Fruit fly (Drosophila melanogaster) whole organism, adult: ENCODE data around the gene Skel.

Experiments
- CG11617 ChIP-seq: fragments of 200-800 bp; sonication (Bioruptor generic); optimal IDR thresholded peaks from 2 replicates; lab custom pipeline; 2017; ENCODE audit warnings: mild to moderate bottlenecking, missing biosample characterization, missing genetic modification reagents, missing genetic modification characterization
- CG12768 ChIP-seq: fragments of 200-800 bp; sonication (Bioruptor generic); optimal IDR thresholded peaks from 2 replicates; lab custom pipeline; 2017; ENCODE audit warnings: missing biosample characterization, missing genetic modification characterization, mild to moderate bottlenecking, moderate library complexity, missing genetic modification reagents
- CG14711 ChIP-seq: fragments of 200-800 bp; sonication (Bioruptor generic); optimal IDR thresholded peaks from 2 replicates; lab custom pipeline; 2018; ENCODE audit warnings: missing biosample characterization, mild to moderate bottlenecking, missing genetic modification characterization, moderate library complexity
- CG1620 ChIP-seq: fragments of 200-800 bp; sonication (Bioruptor generic); optimal IDR thresholded peaks from 2 replicates; lab custom pipeline; 2016; ENCODE audit warnings: missing biosample characterization, missing genetic modification characterization
- CG33017 ChIP-seq: fragments of 200-800 bp; sonication (Bioruptor generic); optimal IDR thresholded peaks from 2 replicates; lab custom pipeline; 2018; ENCODE audit warnings: missing biosample characterization, mild to moderate bottlenecking, missing genetic modification characterization, moderate library complexity
- CG5204 ChIP-seq: fragments of 200-800 bp; sonication (Bioruptor generic); optimal IDR thresholded peaks from 2 replicates; lab custom pipeline; 2016; ENCODE audit warnings: missing biosample characterization, missing genetic modification characterization
- CG7045 ChIP-seq: fragments of 200-800 bp; sonication (Bioruptor generic); optimal IDR thresholded peaks from 2 replicates; lab custom pipeline; 2017; ENCODE audit warnings: missing biosample characterization, mild to moderate bottlenecking, missing genetic modification characterization
- CG7101 ChIP-seq: fragments of 200-800 bp; sonication (Bioruptor generic); optimal IDR thresholded peaks from 2 replicates; lab custom pipeline; 2018; ENCODE audit warnings: missing biosample characterization, mild to moderate bottlenecking, missing genetic modification characterization, moderate library complexity
- Clk ChIP-seq: fragments of 200-800 bp; sonication (Bioruptor generic); optimal IDR thresholded peaks from 2 replicates; lab custom pipeline; 2017; ENCODE audit warnings: missing biosample characterization, missing genetic modification characterization
- Crg-1 ChIP-seq: fragments of 200-800 bp; sonication (Bioruptor generic); optimal IDR thresholded peaks from 2 replicates; lab custom pipeline; 2016; ENCODE audit warnings: missing biosample characterization, missing genetic modification characterization
- Hr96 ChIP-seq: fragments of 200-800 bp; sonication (Bioruptor generic); optimal IDR thresholded peaks from 2 replicates; lab custom pipeline; 2016; ENCODE audit warnings: missing biosample characterization, missing genetic modification characterization
- Mnt ChIP-seq: fragments of 200-800 bp; sonication (Bioruptor generic); optimal IDR thresholded peaks from 2 replicates; lab custom pipeline; 2016; ENCODE audit warnings: missing biosample characterization, mild to moderate bottlenecking, missing genetic modification characterization
- bab1 ChIP-seq: fragments of 200-800 bp; sonication (Bioruptor generic); optimal IDR thresholded peaks from 3 replicates; lab custom pipeline; 2019; ENCODE audit warnings: missing biosample characterization, mild to moderate bottlenecking, missing genetic modification characterization, moderate library complexity
- cic ChIP-seq: fragments of 200-800 bp; sonication (Bioruptor generic); optimal IDR thresholded peaks from 2 replicates; lab custom pipeline; 2017; ENCODE audit warnings: missing biosample characterization, mild to moderate bottlenecking, missing genetic modification characterization, moderate library complexity
- cnc ChIP-seq, 2 experiments: fragments of >200 bp; optimal IDR thresholded peaks; 2 replicates each; lab custom pipeline; 2017
- kay ChIP-seq: fragments of 200-800 bp; sonication (Bioruptor generic); peaks from one replicate; lab custom pipeline; 2016; ENCODE audit warnings: missing biosample characterization, missing genetic modification characterization, borderline replicate concordance
- ovo ChIP-seq: fragments of 200-800 bp; sonication (Bioruptor generic); optimal IDR thresholded peaks from 2 replicates; lab custom pipeline; 2016; ENCODE audit warnings: missing biosample characterization, missing genetic modification characterization
- pad ChIP-seq: fragments of 200-800 bp; sonication (Bioruptor generic); optimal IDR thresholded peaks from 3 replicates; lab custom pipeline; 2017; ENCODE audit warnings: missing biosample characterization, missing genetic modification characterization, mild to moderate bottlenecking, moderate library complexity, missing genetic modification reagents
- tj ChIP-seq: fragments of 200-800 bp; sonication (Bioruptor generic); optimal IDR thresholded peaks from 3 replicates; lab custom pipeline; 2017; ENCODE audit warnings: missing biosample characterization, mild to moderate bottlenecking, missing genetic modification characterization, moderate library complexity
- toe ChIP-seq: fragments of 200-800 bp; sonication (Bioruptor generic); optimal IDR thresholded peaks from 2 replicates; lab custom pipeline; 2016; ENCODE audit warnings: missing biosample characterization, missing genetic modification characterization

Gene Skel

DNA sequence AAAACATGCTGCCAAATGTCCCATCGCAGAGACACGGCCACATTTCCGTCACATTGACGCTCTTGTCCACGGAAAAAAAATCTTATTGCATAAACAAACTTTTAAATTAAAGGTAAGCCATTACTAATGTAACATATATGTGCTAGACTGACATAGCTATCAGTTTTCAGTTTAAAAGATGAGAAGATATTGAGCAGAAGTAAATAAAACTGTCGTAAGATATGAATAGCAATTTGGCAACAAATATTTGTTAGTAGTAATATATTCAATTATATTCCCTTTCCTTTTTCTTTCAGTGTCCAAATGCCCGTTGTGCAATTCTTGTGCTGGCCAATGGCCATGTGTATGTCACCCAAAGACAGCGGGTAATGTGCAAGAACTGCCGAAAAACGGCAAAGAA lies 28.0 kb upstream of the Skel start:
- TF ChIP-seq Mnt (GFP tag; lab: Kevin White, UChicago) (no peak), ovo (no peak), Hr96 (no peak), CG14711 (no peak), bab1 (GFP tag; lab: Kevin White, UChicago) (no peak), kay (GFP tag; lab: Kevin White, UChicago) (no peak), Clk (GFP tag; lab: Kevin White, UChicago) (no peak), tj (GFP tag; lab: Kevin White, UChicago) (no peak), CG7101 (tag; lab: Kevin White, UChicago) (no peak), Crg-1 (GFP tag; lab: Kevin White, UChicago) (no peak), toe (GFP tag; lab: Kevin White, UChicago) (no peak), CG5204 (GFP tag; lab: Kevin White, UChicago) (no peak), cnc (optimal IDR thresholded peaks at IDR 0.05; lab: Kevin White, UChicago) (no peak), CG11617 (GFP tag; lab: Kevin White, UChicago) (no peak), CG1620 (GFP tag; lab: Kevin White, UChicago) (no peak), pad (GFP tag; lab: Kevin White, UChicago) (no peak), CG12768 (GFP tag; lab: Kevin White, UChicago) (no peak)

DNA sequence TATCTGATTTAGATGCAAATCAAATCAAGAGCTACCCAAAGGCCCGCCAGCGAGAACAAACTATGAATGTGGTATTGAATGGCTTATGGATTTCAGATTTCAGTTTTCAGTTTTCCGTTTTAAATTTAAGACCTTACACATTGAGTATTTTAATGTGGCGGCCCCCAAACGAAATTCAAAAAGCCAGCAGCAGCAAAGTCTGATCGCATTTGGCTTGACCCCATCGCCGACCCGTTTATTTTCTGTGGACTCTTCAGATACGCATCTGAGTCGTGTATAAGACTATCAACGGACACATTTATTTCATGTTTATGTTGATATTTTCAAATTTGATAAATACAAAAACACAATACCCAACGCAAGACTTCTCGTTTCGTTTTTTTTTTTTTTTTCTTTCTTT lies 27.2 kb upstream of the Skel start:
- TF ChIP-seq cnc (optimal IDR thresholded peaks at IDR 0.05; lab: Kevin White, UChicago) (no peak), Clk (GFP tag; lab: Kevin White, UChicago) (no peak), CG11617 (GFP tag; lab: Kevin White, UChicago) (no peak), CG7101 (tag; lab: Kevin White, UChicago) (no peak), toe (GFP tag; lab: Kevin White, UChicago) (no peak), kay (GFP tag; lab: Kevin White, UChicago) (no peak), CG5204 (GFP tag; lab: Kevin White, UChicago) (no peak), Crg-1 (GFP tag; lab: Kevin White, UChicago) (no peak), Hr96 (no peak), bab1 (GFP tag; lab: Kevin White, UChicago) (no peak), ovo (no peak), CG7045 (GFP tag; lab: Kevin White, UChicago) (no peak), CG1620 (GFP tag; lab: Kevin White, UChicago) (no peak), pad (GFP tag; lab: Kevin White, UChicago) (no peak), tj (GFP tag; lab: Kevin White, UChicago) (no peak)

DNA sequence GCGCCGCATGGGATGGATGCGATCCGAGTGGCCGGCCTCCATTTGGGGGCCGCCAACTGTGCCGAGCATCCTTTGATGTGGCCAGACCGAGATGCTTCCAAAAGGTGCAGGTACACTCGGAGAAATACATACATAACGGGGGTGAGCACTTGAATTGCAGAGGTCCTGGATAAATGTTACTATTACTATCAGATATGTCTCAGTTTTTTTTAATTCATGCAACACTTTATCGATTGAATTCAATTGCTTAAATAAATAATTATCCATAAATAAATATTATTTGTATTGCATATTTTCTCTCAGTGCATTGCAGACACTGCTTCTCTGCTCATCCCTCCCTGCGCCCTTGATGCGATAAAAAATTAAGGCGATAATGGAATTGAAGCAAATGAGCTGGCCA lies 25.6 kb upstream of the Skel start:
- TF ChIP-seq Clk (GFP tag; lab: Kevin White, UChicago) (no peak), CG7101 (tag; lab: Kevin White, UChicago) (no peak), bab1 (GFP tag; lab: Kevin White, UChicago) (no peak), CG33017 (tag; lab: Kevin White, UChicago) (no peak), pad (GFP tag; lab: Kevin White, UChicago) (no peak), Hr96 (no peak), CG1620 (GFP tag; lab: Kevin White, UChicago) (no peak), tj (GFP tag; lab: Kevin White, UChicago) (no peak), CG12768 (GFP tag; lab: Kevin White, UChicago) (no peak), Mnt (GFP tag; lab: Kevin White, UChicago) (no peak), Crg-1 (GFP tag; lab: Kevin White, UChicago) (no peak), CG11617 (GFP tag; lab: Kevin White, UChicago) (no peak), cnc (optimal IDR thresholded peaks at IDR 0.05; lab: Kevin White, UChicago) (no peak)

DNA sequence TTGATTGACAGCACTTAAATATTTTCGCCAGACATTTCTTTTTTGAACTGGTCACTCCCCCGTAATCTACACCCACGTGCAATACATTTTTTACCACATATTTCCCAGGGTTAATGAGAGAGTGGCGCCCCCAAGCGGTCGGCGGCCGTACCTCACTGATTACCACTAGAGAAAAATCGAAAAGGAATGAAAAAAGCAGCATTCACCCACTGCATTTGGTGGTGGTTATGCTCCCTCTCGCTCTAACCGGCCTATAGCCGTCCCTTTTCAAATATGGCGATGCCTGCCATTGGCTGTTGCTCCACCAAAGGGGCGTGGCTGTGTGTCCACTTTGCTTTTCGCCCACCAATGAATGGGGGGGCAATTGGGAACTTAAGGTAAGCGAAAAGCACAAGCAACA lies 21.8 kb upstream of the Skel start:
- TF ChIP-seq pad (GFP tag; lab: Kevin White, UChicago) (peak; percentile 40), CG14711 (no peak)

DNA sequence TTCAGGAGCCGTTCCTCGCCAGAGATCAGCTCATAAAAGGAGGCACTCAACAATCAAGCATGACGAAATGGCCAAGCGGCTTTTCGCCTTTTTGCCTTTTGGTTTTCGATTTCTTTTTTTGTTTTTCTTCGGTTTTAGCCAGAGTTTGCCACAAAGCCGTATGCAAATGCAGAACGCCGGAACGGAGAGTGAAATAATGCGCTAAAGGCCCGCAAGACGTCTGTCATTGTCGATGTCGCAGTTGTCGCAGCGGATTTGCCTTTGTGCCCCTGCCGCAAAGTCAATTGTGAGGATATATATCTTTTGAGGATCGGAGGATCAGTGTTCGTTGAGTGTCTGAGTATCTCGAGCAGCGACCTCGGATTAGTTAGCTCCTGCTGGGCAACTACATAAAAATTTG lies 18.8 kb upstream of the Skel start:
- TF ChIP-seq cic (GFP tag; lab: Kevin White, UChicago) (no peak), Clk (GFP tag; lab: Kevin White, UChicago) (no peak), CG1620 (GFP tag; lab: Kevin White, UChicago) (no peak), toe (GFP tag; lab: Kevin White, UChicago) (no peak)

DNA sequence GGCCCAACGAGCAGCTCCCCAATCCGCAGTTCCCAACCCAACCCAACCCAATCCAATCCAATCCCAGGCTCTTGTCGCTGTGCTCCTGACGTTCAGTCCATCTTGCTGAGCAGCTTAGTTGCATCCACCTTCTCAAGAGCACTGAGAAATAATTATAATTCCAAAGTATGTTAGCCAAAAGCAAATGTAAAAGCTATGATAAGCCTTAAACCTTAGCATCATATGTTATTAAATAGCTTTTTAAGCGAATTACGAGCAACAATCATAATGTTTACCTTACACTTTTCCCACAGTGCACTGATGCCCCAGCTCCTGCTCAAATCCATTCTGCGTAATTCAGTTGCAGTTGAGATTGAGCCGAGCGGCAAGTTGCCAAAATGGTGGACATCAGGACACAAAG lies 16.8 kb upstream of the Skel start:
- TF ChIP-seq Crg-1 (GFP tag; lab: Kevin White, UChicago) (no peak), toe (GFP tag; lab: Kevin White, UChicago) (no peak), kay (GFP tag; lab: Kevin White, UChicago) (no peak), CG33017 (tag; lab: Kevin White, UChicago) (no peak), CG1620 (GFP tag; lab: Kevin White, UChicago) (no peak), bab1 (GFP tag; lab: Kevin White, UChicago) (no peak), CG7101 (tag; lab: Kevin White, UChicago) (no peak), CG11617 (GFP tag; lab: Kevin White, UChicago) (no peak), ovo (no peak), tj (GFP tag; lab: Kevin White, UChicago) (no peak), CG7045 (GFP tag; lab: Kevin White, UChicago) (no peak), CG14711 (no peak), Hr96 (no peak), cic (GFP tag; lab: Kevin White, UChicago) (no peak), Mnt (GFP tag; lab: Kevin White, UChicago) (no peak)
